Worm (Caenorhabditis elegans): ENCODE measurements around the gene Y53F4B.27.

- TF ChIP-seq ces-1 (GFP tag; optimal IDR thresholded peaks at IDR 0.05) (no peak), madf-5 (GFP tag; IDR thresholded peaks at IDR 0.05) (no peak), nhr-11 (tag; optimal IDR thresholded peaks at IDR 0.05) (no peak), nhr-25 (tag; optimal IDR thresholded peaks at IDR 0.05; ENCODE audit: borderline replicate concordance, insufficient read depth) (no peak), Y5F2A.4 (GFP tag; optimal IDR thresholded peaks at IDR 0.05) (no peak), daf-12 (tag; optimal IDR thresholded peaks at IDR 0.05) (no peak), fkh-10 (GFP tag; optimal IDR thresholded peaks at IDR 0.05) (peak; percentile 36), lin-15B (tag; optimal IDR thresholded peaks at IDR 0.05) (no peak), unc-62 (GFP tag; optimal IDR thresholded peaks at IDR 0.05 in 1 of 2) (peak in 1 of 2 experiments; percentile 8), unc-62 (tag; optimal IDR thresholded peaks at IDR 0.05) (no peak)
Observed at ce11 chrII:15189956-15190355, 44.3 kb downstream of the Y53F4B.27 start.

Data from whole organism, L4 larva.